Worm (Caenorhabditis elegans) whole organism, young adult: ENCODE data around the gene tag-151.

Experiments
- B0035.1 ChIP-seq: sonication (generic microtip); optimal IDR thresholded peaks from 2 replicates; lab custom pipeline; 2016; ENCODE audit warnings: missing genetic modification characterization, mild to moderate bottlenecking, missing compliant biosample characterization, missing genotype, missing genetic modification reagents
- D2030.7 ChIP-seq: fragments of 200-800 bp; sonication (Bioruptor generic); IDR thresholded peaks from 2 replicates; pipeline ENCODE4 v1.3.6; 2022; ENCODE audit warnings: missing genetic modification reagents, missing genetic modification characterization, missing compliant biosample characterization
- F23B12.7 ChIP-seq: sonication (generic microtip); optimal IDR thresholded peaks from 2 replicates; lab custom pipeline; 2017; ENCODE audit warnings: missing genetic modification characterization, mild to moderate bottlenecking, missing compliant biosample characterization, antibody characterized with exemption, moderate library complexity; ENCODE audit not compliant: insufficient read depth
- F37B4.10 ChIP-seq: fragments of 200-800 bp; sonication (Bioruptor generic); IDR thresholded peaks from 2 replicates; pipeline ENCODE4 v1.3.6; 2022; ENCODE audit warnings: missing genetic modification characterization, missing compliant biosample characterization
- F49E8.2 ChIP-seq: sonication (generic microtip); optimal IDR thresholded peaks from 3 replicates; lab custom pipeline; 2017; ENCODE audit warnings: missing genetic modification characterization, mild to moderate bottlenecking, missing compliant biosample characterization, antibody characterized with exemption, moderate library complexity; ENCODE audit not compliant: insufficient read depth
- Y56A3A.18 ChIP-seq: fragments of 200-800 bp; sonication (Bioruptor generic); IDR thresholded peaks from 2 replicates; pipeline ENCODE4 v1.3.6; 2022; ENCODE audit warnings: missing genetic modification reagents, missing genetic modification characterization, missing compliant biosample characterization
- aptf-2 ChIP-seq: fragments of 200-800 bp; sonication (Bioruptor generic); conservative IDR thresholded peaks from 2 replicates; pipeline ENCODE4 v1.3.6; 2022; ENCODE audit warnings: missing genetic modification reagents, missing genetic modification characterization, missing compliant biosample characterization
- attf-5 ChIP-seq: fragments of 200-800 bp; sonication (Bioruptor generic); optimal IDR thresholded peaks from 2 replicates; lab custom pipeline; 2018; ENCODE audit warnings: mild to moderate bottlenecking, missing genetic modification characterization, missing compliant biosample characterization
- bed-2 ChIP-seq: fragments of 200-800 bp; sonication (Bioruptor generic); IDR thresholded peaks from 2 replicates; pipeline ENCODE4 v1.3.6; 2022; ENCODE audit warnings: missing genetic modification reagents, missing genetic modification characterization, missing compliant biosample characterization
- cebp-1 ChIP-seq, 2 experiments: fragments of 200-800 bp in 1 of 2; sonication (Bioruptor generic) in 1 of 2; sonication (generic microtip) in 1 of 2; IDR thresholded peaks in 1 of 2; optimal IDR thresholded peaks in 1 of 2; 2 replicates each; pipeline versions ENCODE4 v1.3.6 to Lab custom; 2017 to 2022; ENCODE audit warnings: missing compliant biosample characterization in 2 of 2, missing genetic modification characterization in 2 of 2, mild to moderate bottlenecking in 1 of 2, missing genetic modification reagents in 1 of 2, moderate library complexity in 1 of 2
- cebp-2 ChIP-seq: fragments of 200-800 bp; sonication (Bioruptor generic); IDR thresholded peaks from 2 replicates; pipeline ENCODE4 v1.3.6; 2022; ENCODE audit warnings: missing genetic modification characterization, missing compliant biosample characterization
- ceh-79 ChIP-seq: sonication (generic microtip); optimal IDR thresholded peaks from 2 replicates; lab custom pipeline; 2017; ENCODE audit warnings: mild to moderate bottlenecking, missing genetic modification characterization, missing compliant biosample characterization
- dox-1 ChIP-seq: fragments of 200-800 bp; sonication (Bioruptor generic); IDR thresholded peaks from 2 replicates; pipeline ENCODE4 v1.3.6; 2022; ENCODE audit warnings: missing genetic modification reagents, missing genetic modification characterization, missing compliant biosample characterization
- egl-44 ChIP-seq: fragments of 200-800 bp; sonication (Bioruptor generic); IDR thresholded peaks from 2 replicates; pipeline ENCODE4 v1.3.6; 2022; ENCODE audit warnings: missing genetic modification reagents, missing genetic modification characterization, missing compliant biosample characterization
- ekl-4 ChIP-seq: fragments of 200-800 bp; sonication (Bioruptor generic); IDR thresholded peaks from 2 replicates; pipeline ENCODE4 v1.3.6; 2022; ENCODE audit warnings: missing genetic modification reagents, missing genetic modification characterization, missing compliant biosample characterization
- him-1 ChIP-seq: sonication (generic microtip); optimal IDR thresholded peaks from 2 replicates; lab custom pipeline; 2016; ENCODE audit warnings: missing genotype, missing genetic modification reagents, missing genetic modification characterization, missing compliant biosample characterization
- hmg-1.2 ChIP-seq: fragments of 200-800 bp; sonication (Bioruptor generic); IDR thresholded peaks from 2 replicates; pipeline ENCODE4 v1.3.6; 2022; ENCODE audit warnings: missing genetic modification reagents, missing genetic modification characterization, missing compliant biosample characterization
- let-607 ChIP-seq, 2 experiments: fragments of 200-800 bp in 1 of 2; sonication (Bioruptor generic) in 1 of 2; sonication (generic microtip) in 1 of 2; optimal IDR thresholded peaks; 2 replicates each; lab custom pipeline; 2016 to 2018; ENCODE audit warnings: mild to moderate bottlenecking in 2 of 2, missing compliant biosample characterization in 2 of 2, missing genetic modification characterization in 2 of 2, moderate library complexity in 2 of 2, missing genotype in 1 of 2
- lin-26 ChIP-seq: fragments of 200-800 bp; sonication (Bioruptor generic); IDR thresholded peaks from 2 replicates; pipeline ENCODE4 v1.3.6; 2022; ENCODE audit warnings: missing genetic modification reagents, missing genetic modification characterization, missing compliant biosample characterization
- lin-35 ChIP-seq, 3 experiments: fragments of 150-350 bp in 2 of 3; sonication (generic microtip) in 1 of 3; optimal IDR thresholded peaks; 2 replicates each; lab custom pipeline; 2014 to 2018; ENCODE audit warnings: missing biosample characterization in 3 of 3, missing genetic modification characterization in 3 of 3, missing genetic modification reagents in 3 of 3
- lin-54 ChIP-seq: fragments of 200-800 bp; sonication (Bioruptor generic); optimal IDR thresholded peaks from 2 replicates; lab custom pipeline; 2018; ENCODE audit warnings: mild to moderate bottlenecking, missing genetic modification characterization, missing compliant biosample characterization
- lir-1 ChIP-seq: fragments of 200-800 bp; sonication (Bioruptor generic); conservative IDR thresholded peaks from 2 replicates; pipeline ENCODE4 v1.3.6; 2022; ENCODE audit warnings: missing genetic modification reagents, missing genetic modification characterization, missing compliant biosample characterization
- mes-4 ChIP-seq: sonication (generic microtip); optimal IDR thresholded peaks from 2 replicates; lab custom pipeline; 2016; ENCODE audit warnings: missing genotype, missing genetic modification characterization, missing compliant biosample characterization
- nhr-80 ChIP-seq: sonication (generic microtip); optimal IDR thresholded peaks from 2 replicates; lab custom pipeline; 2016; ENCODE audit warnings: missing genetic modification characterization, missing compliant biosample characterization
- rec-8 ChIP-seq, 2 experiments: sonication (generic microtip); optimal IDR thresholded peaks; 2 replicates each; lab custom pipeline; 2016; ENCODE audit warnings: mild to moderate bottlenecking in 2 of 2, missing genetic modification characterization in 2 of 2, missing genetic modification reagents in 2 of 2, missing genotype in 2 of 2, missing biosample characterization in 1 of 2, missing compliant biosample characterization in 1 of 2, moderate library complexity in 1 of 2
- snpc-1.3 ChIP-seq: sonication (generic microtip); optimal IDR thresholded peaks from 2 replicates; lab custom pipeline; 2017; ENCODE audit warnings: missing genetic modification characterization, mild to moderate bottlenecking, missing compliant biosample characterization, antibody characterized with exemption, moderate library complexity, missing genotype, missing genetic modification reagents; ENCODE audit not compliant: insufficient read depth
- unc-62 ChIP-seq: fragments of 150-350 bp; optimal IDR thresholded peaks from 2 replicates; lab custom pipeline; 2014; ENCODE audit warnings: missing biosample characterization, missing genetic modification reagents, missing genetic modification characterization
- xnd-1 ChIP-seq: sonication (generic microtip); optimal IDR thresholded peaks from 2 replicates; lab custom pipeline; 2016; ENCODE audit warnings: missing genotype, missing genetic modification reagents, missing genetic modification characterization, missing compliant biosample characterization
- ztf-18 ChIP-seq: sonication (generic microtip); optimal IDR thresholded peaks from 2 replicates; lab custom pipeline; 2016; ENCODE audit warnings: missing genotype, mild to moderate bottlenecking, missing genetic modification characterization, missing compliant biosample characterization

The tag-151 gene

ce11 chrII:4706359-4706871, 3.7 kb upstream of the tag-151 start, which contains the start of the genes F10G7.9 and tsn-1 (continued):
- TF ChIP-seq hmg-1.2 (GFP tag; lab: Robert Waterston, UW) (peak; percentile 79), snpc-1.3 (tag; lab: Kevin White, UChicago) (peak; percentile 47)

ce11 chrII:4710813-4711212, 736 bp downstream of the tag-151 start:
- TF ChIP-seq bed-2 (GFP tag; lab: Robert Waterston, UW): no peak
- no peak for TF ChIP-seq cebp-2 (GFP tag; lab: Robert Waterston, UW)

ce11 chrII:4715676-4716075, 5.6 kb downstream of the tag-151 start, which contains the start of gene F41C3.8:
Gene F41C3.8, plus strand, starts transcription at chrII:4716046.
- TF ChIP-seq attf-5 (peak; percentile 50), egl-44 (GFP tag; lab: Robert Waterston, UW) (no peak), lin-54 (no peak), D2030.7 (GFP tag; lab: Robert Waterston, UW) (no peak), rec-8 (tag; optimal IDR thresholded peaks at IDR 0.05; lab: Kevin White, UChicago) (no peak), F37B4.10 (GFP tag; lab: Robert Waterston, UW) (no peak), lin-26 (GFP tag; lab: Robert Waterston, UW) (no peak), let-607 (tag; optimal IDR thresholded peaks at IDR 0.05; lab: Kevin White, UChicago) (peak in 1 of 2 experiments; percentile 87), him-1 (tag; lab: Kevin White, UChicago) (no peak), nhr-80 (tag; lab: Kevin White, UChicago) (peak; percentile 89), lir-1 (no peak), unc-62 (GFP tag; lab: Kevin White, UChicago) (no peak), ztf-18 (tag; lab: Kevin White, UChicago) (no peak), cebp-1 (GFP tag; IDR thresholded peaks at IDR 0.05; lab: Robert Waterston, UW) (0 out of 2 replicates have a peak, but pooled peaks have one; percentile 29), cebp-1 (tag; optimal IDR thresholded peaks at IDR 0.05; lab: Kevin White, UChicago) (peak; percentile 70), ceh-79 (tag; lab: Kevin White, UChicago) (no peak), ekl-4 (GFP tag; lab: Robert Waterston, UW) (no peak), Y56A3A.18 (no peak), mes-4 (tag; lab: Kevin White, UChicago) (no peak), aptf-2 (GFP tag; lab: Robert Waterston, UW) (no peak), lin-35 (GFP tag; optimal IDR thresholded peaks at IDR 0.05; lab: Kevin White, UChicago) (no peak), B0035.1 (tag; lab: Kevin White, UChicago) (no peak), F23B12.7 (tag; lab: Kevin White, UChicago) (no peak), dox-1 (GFP tag; lab: Robert Waterston, UW) (0 out of 2 replicates have a peak, but pooled peaks have one; percentile 24)

- TF ChIP-seq attf-5 (peak; percentile 46), cebp-1 (GFP tag; IDR thresholded peaks at IDR 0.05; lab: Robert Waterston, UW) (no peak), cebp-1 (tag; optimal IDR thresholded peaks at IDR 0.05; lab: Kevin White, UChicago) (peak; percentile 62), F49E8.2 (tag; lab: Kevin White, UChicago) (no peak), hmg-1.2 (GFP tag; lab: Robert Waterston, UW) (peak; percentile 35; the same call in 1 of the 2 replicates), xnd-1 (no peak)
These were observed 16.0 kb downstream of the tag-151 start, which contains the start of gene F10G7.10 for ce11 chrII:4726120-4726519. Gene F10G7.10, minus strand, starts transcription at chrII:4726264.
